Fruit fly (Drosophila melanogaster) whole organism, embryonic: ENCODE results near the gene dpr9.

Source experiments
- Aef1 ChIP-seq: fragments of 200-800 bp; sonication (Bioruptor generic); IDR thresholded peaks from 3 replicates; pipeline ENCODE4 v1.3.6; 2022; ENCODE audit warnings: missing biosample characterization, missing genetic modification characterization
- Atf3 ChIP-seq: fragments of 200-800 bp; sonication (Bioruptor generic); optimal IDR thresholded peaks from 3 replicates; lab custom pipeline; 2016; ENCODE audit warnings: missing biosample characterization, missing genetic modification characterization
- B-H1 ChIP-seq: fragments of 200-800 bp; sonication (Bioruptor generic); IDR thresholded peaks from 3 replicates; pipeline ENCODE4 v1.3.6; 2022; ENCODE audit warnings: missing biosample characterization, missing genetic modification characterization
- CG10267 ChIP-seq: fragments of 200-800 bp; sonication (Bioruptor generic); optimal IDR thresholded peaks from 2 replicates; lab custom pipeline; 2018; ENCODE audit warnings: missing biosample characterization, mild to moderate bottlenecking, missing genetic modification characterization, moderate library complexity
- CG11085 ChIP-seq: fragments of 200-800 bp; sonication (Bioruptor generic); IDR thresholded peaks from 2 replicates; pipeline ENCODE4 v1.3.6; 2022; ENCODE audit warnings: missing biosample characterization, missing genetic modification characterization
- CG11398 ChIP-seq: fragments of 200-800 bp; sonication (Bioruptor generic); optimal IDR thresholded peaks from 2 replicates; lab custom pipeline; 2016; ENCODE audit warnings: missing biosample characterization, missing genetic modification characterization
- CG11504 ChIP-seq: fragments of 200-800 bp; sonication (Bioruptor generic); optimal IDR thresholded peaks from 3 replicates; lab custom pipeline; 2019; ENCODE audit warnings: missing biosample characterization, mild to moderate bottlenecking, missing genetic modification characterization, moderate library complexity
- CG13123 ChIP-seq: fragments of 200-800 bp; sonication (Bioruptor generic); optimal IDR thresholded peaks from 2 replicates; lab custom pipeline; 2016; ENCODE audit warnings: missing biosample characterization, missing genetic modification characterization
- CG1529 ChIP-seq: fragments of 200-800 bp; sonication (Bioruptor generic); optimal IDR thresholded peaks from 3 replicates; lab custom pipeline; 2018; ENCODE audit warnings: missing biosample characterization, missing genetic modification characterization
- CG15479 ChIP-seq: fragments of 200-800 bp; sonication (Bioruptor generic); optimal IDR thresholded peaks from 3 replicates; lab custom pipeline; 2019; ENCODE audit warnings: missing biosample characterization, mild to moderate bottlenecking, missing genetic modification characterization, moderate library complexity
- CG15696 ChIP-seq: fragments of 200-800 bp; sonication (Bioruptor generic); optimal IDR thresholded peaks from 2 replicates; lab custom pipeline; 2019; ENCODE audit warnings: missing biosample characterization, mild to moderate bottlenecking, missing genetic modification characterization, moderate library complexity
- CG1603 ChIP-seq: fragments of 200-800 bp; sonication (Bioruptor generic); optimal IDR thresholded peaks from 2 replicates; lab custom pipeline; 2019; ENCODE audit warnings: missing biosample characterization, mild to moderate bottlenecking, missing genetic modification characterization, moderate library complexity
- CG17359 ChIP-seq: fragments of 200-800 bp; sonication (Bioruptor generic); optimal IDR thresholded peaks from 3 replicates; lab custom pipeline; 2018; ENCODE audit warnings: missing biosample characterization, mild to moderate bottlenecking, missing genetic modification characterization, moderate library complexity
- CG2678 ChIP-seq: fragments of 200-800 bp; sonication (Bioruptor generic); optimal IDR thresholded peaks from 3 replicates; lab custom pipeline; 2019; ENCODE audit warnings: missing biosample characterization, mild to moderate bottlenecking, missing genetic modification characterization, moderate library complexity
- CG34376 ChIP-seq: fragments of 200-800 bp; sonication (Bioruptor generic); optimal IDR thresholded peaks from 2 replicates; lab custom pipeline; 2018; ENCODE audit warnings: missing biosample characterization, mild to moderate bottlenecking, missing genetic modification characterization
- CG9437 ChIP-seq: fragments of 200-800 bp; sonication (Bioruptor generic); optimal IDR thresholded peaks from 2 replicates; lab custom pipeline; 2018; ENCODE audit warnings: missing biosample characterization, mild to moderate bottlenecking, missing genetic modification characterization
- Dip2 ChIP-seq: fragments of 200-800 bp; sonication (Bioruptor generic); IDR thresholded peaks from 2 replicates; pipeline ENCODE4 v1.3.6; 2022; ENCODE audit warnings: missing biosample characterization, missing genetic modification characterization
- E2f1 ChIP-seq: fragments of 200-800 bp; sonication (Bioruptor generic); IDR thresholded peaks from 2 replicates; pipeline ENCODE4 v1.3.6; 2022; ENCODE audit warnings: missing biosample characterization, missing genetic modification characterization
- Ets97D ChIP-seq: fragments of 200-800 bp; sonication (Bioruptor generic); optimal IDR thresholded peaks from 3 replicates; lab custom pipeline; 2016; ENCODE audit warnings: missing biosample characterization, missing genetic modification characterization
- Fer3 ChIP-seq: fragments of 200-800 bp; sonication (Bioruptor generic); optimal IDR thresholded peaks from 2 replicates; lab custom pipeline; 2018; ENCODE audit warnings: missing biosample characterization, mild to moderate bottlenecking, missing genetic modification characterization, moderate library complexity
- HHEX ChIP-seq: fragments of 200-800 bp; sonication (Bioruptor generic); optimal IDR thresholded peaks from 3 replicates; lab custom pipeline; 2017; ENCODE audit warnings: missing biosample characterization, mild to moderate bottlenecking, missing genetic modification characterization, missing genetic modification reagents
- HLH3B ChIP-seq: fragments of 200-800 bp; sonication (Bioruptor generic); IDR thresholded peaks from 2 replicates; pipeline ENCODE4 v1.3.6; 2022; ENCODE audit warnings: missing biosample characterization, missing genetic modification characterization
- Hr3 ChIP-seq: fragments of 200-800 bp; sonication (Bioruptor generic); optimal IDR thresholded peaks from 3 replicates; lab custom pipeline; 2016; ENCODE audit warnings: missing biosample characterization, missing genetic modification characterization
- Mrtf ChIP-seq: fragments of 200-800 bp; sonication (Bioruptor generic); IDR thresholded peaks from 3 replicates; pipeline ENCODE4 v1.3.6; 2022; ENCODE audit warnings: missing biosample characterization, missing genetic modification characterization
- Myb ChIP-seq: fragments of 200-800 bp; sonication (Bioruptor generic); optimal IDR thresholded peaks from 2 replicates; lab custom pipeline; 2016; ENCODE audit warnings: missing biosample characterization, missing genetic modification characterization
- NFAT ChIP-seq: fragments of 200-800 bp; sonication (Bioruptor generic); IDR thresholded peaks from 2 replicates; pipeline ENCODE4 v1.3.6; 2022; ENCODE audit warnings: missing biosample characterization, missing genetic modification characterization
- Neu2 ChIP-seq: fragments of 200-800 bp; sonication (Bioruptor generic); optimal IDR thresholded peaks from 3 replicates; lab custom pipeline; 2016; ENCODE audit warnings: missing biosample characterization, missing genetic modification characterization, borderline replicate concordance
- Nf-YB ChIP-seq: fragments of 200-800 bp; sonication (Bioruptor generic); optimal IDR thresholded peaks from 3 replicates; lab custom pipeline; 2019; ENCODE audit warnings: missing biosample characterization, mild to moderate bottlenecking, missing genetic modification characterization, moderate library complexity
- Opbp ChIP-seq: fragments of 200-800 bp; sonication (Bioruptor generic); IDR thresholded peaks from 3 replicates; pipeline ENCODE4 v1.3.6; 2022; ENCODE audit warnings: missing biosample characterization, missing genetic modification characterization; ENCODE audit not compliant: partially characterized antibody
- Rfx ChIP-seq: fragments of 200-800 bp; sonication (Bioruptor generic); IDR thresholded peaks from 2 replicates; pipeline ENCODE4 v1.3.6; 2022; ENCODE audit warnings: missing biosample characterization, missing genetic modification characterization
- Ssrp ChIP-seq: fragments of 200-800 bp; sonication (Bioruptor generic); optimal IDR thresholded peaks from 2 replicates; lab custom pipeline; 2018; ENCODE audit warnings: missing biosample characterization, mild to moderate bottlenecking, missing genetic modification characterization, moderate library complexity
- al ChIP-seq: fragments of 200-800 bp; sonication (Bioruptor generic); IDR thresholded peaks from 2 replicates; pipeline ENCODE4 v1.3.6; 2022; ENCODE audit warnings: missing biosample characterization, missing genetic modification characterization
- amos ChIP-seq: fragments of 200-800 bp; sonication (Bioruptor generic); IDR thresholded peaks from 2 replicates; pipeline ENCODE4 v1.3.6; 2022; ENCODE audit warnings: missing biosample characterization, missing genetic modification characterization; ENCODE audit not compliant: partially characterized antibody
- ase ChIP-seq: fragments of 200-800 bp; sonication (Bioruptor generic); IDR thresholded peaks from 3 replicates; pipeline ENCODE4 v1.3.6; 2022; ENCODE audit warnings: missing biosample characterization, missing genetic modification characterization
- bab2 ChIP-seq: fragments of 200-800 bp; sonication (Bioruptor generic); optimal IDR thresholded peaks from 2 replicates; lab custom pipeline; 2016; ENCODE audit warnings: missing biosample characterization, missing genetic modification characterization
- bowl ChIP-seq: fragments of 200-800 bp; sonication (Bioruptor generic); IDR thresholded peaks from 2 replicates; pipeline ENCODE4 v1.3.6; 2022; ENCODE audit warnings: missing biosample characterization, missing genetic modification characterization
- dan ChIP-seq: fragments of 200-800 bp; sonication (Bioruptor generic); IDR thresholded peaks from 2 replicates; pipeline ENCODE4 v1.3.6; 2022; ENCODE audit warnings: missing biosample characterization, missing genetic modification characterization
- dysf ChIP-seq: fragments of 200-800 bp; sonication (Bioruptor generic); IDR thresholded peaks from 3 replicates; pipeline ENCODE4 v1.3.6; 2022; ENCODE audit warnings: missing biosample characterization, missing genetic modification characterization
- exex ChIP-seq: fragments of 200-800 bp; sonication (Bioruptor generic); optimal IDR thresholded peaks from 4 replicates; lab custom pipeline; 2018; ENCODE audit warnings: missing biosample characterization, mild to moderate bottlenecking, missing genetic modification characterization, moderate library complexity
- ham ChIP-seq: fragments of 200-800 bp; sonication (Bioruptor generic); IDR thresholded peaks from 2 replicates; pipeline ENCODE4 v1.3.6; 2022; ENCODE audit warnings: missing biosample characterization, missing genetic modification characterization
- hb ChIP-seq: fragments of 200-800 bp; sonication (Bioruptor generic); IDR thresholded peaks from 3 replicates; pipeline ENCODE4 v1.3.6; 2022; ENCODE audit warnings: missing biosample characterization, missing genetic modification characterization; ENCODE audit not compliant: partially characterized antibody
- lola ChIP-seq, 3 experiments: fragments of >200 bp in 2 of 3; fragments of 200-800 bp in 1 of 3; sonication (Bioruptor generic) in 1 of 3; optimal IDR thresholded peaks; 2 replicates each; lab custom pipeline; 2017 to 2019; ENCODE audit warnings: missing biosample characterization in 3 of 3, missing genetic modification characterization in 3 of 3, mild to moderate bottlenecking in 1 of 3, moderate library complexity in 1 of 3
- nerfin-1 ChIP-seq: fragments of 200-800 bp; sonication (Bioruptor generic); optimal IDR thresholded peaks from 3 replicates; lab custom pipeline; 2019; ENCODE audit warnings: missing biosample characterization, mild to moderate bottlenecking, missing genetic modification characterization, moderate library complexity
- otp ChIP-seq: fragments of 200-800 bp; sonication (Bioruptor generic); IDR thresholded peaks from 3 replicates; pipeline ENCODE4, ENCODE4 v1.3.6; 2022; ENCODE audit warnings: missing biosample characterization, missing genetic modification characterization
- sens ChIP-seq: fragments of 200-800 bp; sonication (Bioruptor generic); peaks from one replicate; lab custom pipeline; 2016; ENCODE audit warnings: missing biosample characterization, missing genetic modification characterization
- sim ChIP-seq: fragments of 200-800 bp; sonication (Bioruptor generic); IDR thresholded peaks from 2 replicates; pipeline ENCODE4 v1.3.6; 2022; ENCODE audit warnings: missing biosample characterization, missing genetic modification characterization
- sqz ChIP-seq: fragments of 200-800 bp; sonication (Bioruptor generic); optimal IDR thresholded peaks from 3 replicates; lab custom pipeline; 2018; ENCODE audit warnings: missing biosample characterization, mild to moderate bottlenecking, missing genetic modification characterization
- tgo ChIP-seq: fragments of 200-800 bp; sonication (Bioruptor generic); IDR thresholded peaks from 3 replicates; pipeline ENCODE4 v1.3.6; 2022; ENCODE audit warnings: missing biosample characterization, missing genetic modification characterization
- vnd ChIP-seq: fragments of 200-800 bp; sonication (Bioruptor generic); IDR thresholded peaks from 3 replicates; pipeline ENCODE4 v1.3.6; 2022; ENCODE audit warnings: missing biosample characterization, missing genetic modification characterization; ENCODE audit not compliant: partially characterized antibody
- zen ChIP-seq: fragments of 200-800 bp; sonication (Bioruptor generic); optimal IDR thresholded peaks from 3 replicates; lab custom pipeline; 2018; ENCODE audit warnings: missing biosample characterization, mild to moderate bottlenecking, missing genetic modification characterization, moderate library complexity

The dpr9 gene

DNA sequence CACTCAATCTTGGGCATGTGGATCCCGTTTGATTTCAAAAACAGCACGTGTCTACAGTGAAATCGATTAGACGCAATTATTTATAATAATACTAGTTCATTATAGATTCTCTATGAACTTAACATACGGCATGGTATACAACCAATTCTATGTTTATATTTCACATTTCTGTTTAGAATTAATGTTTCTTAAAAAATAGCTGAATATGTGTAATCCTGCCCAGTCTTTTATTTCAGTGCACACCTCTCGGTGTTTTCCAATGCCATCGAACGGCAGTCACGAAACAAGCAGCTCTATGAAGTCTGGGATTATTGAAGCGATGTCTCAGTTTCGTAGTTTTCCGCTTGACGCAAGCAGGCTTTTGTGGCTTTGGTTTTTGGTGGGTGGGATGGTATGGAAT, 40.8 kb upstream of the dpr9 start (continued):
- TF ChIP-seq CG13123: no peak
- TF ChIP-seq bowl (GFP tag; lab: Robert Waterston, UW): no peak
- TF ChIP-seq tgo (GFP tag; lab: Robert Waterston, UW): peak; percentile 57; the same call in 2 of the 3 replicates
- no peak for TF ChIP-seq Atf3 (GFP tag; lab: Kevin White, UChicago)
- TF ChIP-seq Neu2 (GFP tag; lab: Kevin White, UChicago): no peak
- no peak for TF ChIP-seq Myb (GFP tag; lab: Kevin White, UChicago)
- TF ChIP-seq Nf-YB (GFP tag; lab: Kevin White, UChicago): no peak
- TF ChIP-seq Aef1 (GFP tag; lab: Robert Waterston, UW): no peak; the same call in 2 of the 3 replicates
- TF ChIP-seq exex (tag; lab: Kevin White, UChicago): no peak
- TF ChIP-seq bab2 (GFP tag; lab: Kevin White, UChicago): no peak
- TF ChIP-seq Dip2 (GFP tag; lab: Robert Waterston, UW): no peak
- no peak for TF ChIP-seq Ets97D
- TF ChIP-seq dysf: peak; percentile 52; the same call in 2 of the 3 replicates
- TF ChIP-seq amos (GFP tag; lab: Robert Waterston, UW): no peak
- no peak for TF ChIP-seq E2f1 (GFP tag; lab: Robert Waterston, UW)
- TF ChIP-seq CG1603: peak; percentile 59
- no peak for TF ChIP-seq ase
- TF ChIP-seq Fer3 (tag; lab: Kevin White, UChicago): peak; percentile 22
- no peak for TF ChIP-seq CG11085
- no peak for TF ChIP-seq B-H1 (GFP tag; lab: Robert Waterston, UW)
- no peak for TF ChIP-seq NFAT (GFP tag; lab: Robert Waterston, UW)
- TF ChIP-seq CG15696: no peak
- TF ChIP-seq Mrtf (GFP tag; lab: Robert Waterston, UW): no peak
- TF ChIP-seq ham: no peak
- no peak for TF ChIP-seq zen (tag; lab: Kevin White, UChicago)
- TF ChIP-seq CG34376 (GFP tag; lab: Kevin White, UChicago): no peak
- no peak for TF ChIP-seq al
- peak; percentile 54 for TF ChIP-seq Rfx (GFP tag; lab: Robert Waterston, UW)
- no peak for TF ChIP-seq vnd (GFP tag; lab: Robert Waterston, UW)
- TF ChIP-seq hb (GFP tag; lab: Robert Waterston, UW): no peak
- TF ChIP-seq CG11504 (tag; lab: Kevin White, UChicago): peak; percentile 69
- peak; percentile 64 for TF ChIP-seq CG2678 (tag; lab: Kevin White, UChicago)

- TF ChIP-seq sens (GFP tag; lab: Kevin White, UChicago) (peak; percentile 84), Opbp (GFP tag; lab: Robert Waterston, UW) (no peak), Ssrp (tag; lab: Kevin White, UChicago) (peak; percentile 44), CG17359 (tag; lab: Kevin White, UChicago) (peak; percentile 41), sim (GFP tag; lab: Robert Waterston, UW) (0 out of 2 replicates have a peak, but pooled peaks have one; percentile 3), vnd (GFP tag; lab: Robert Waterston, UW) (no peak), CG15479 (GFP tag; lab: Kevin White, UChicago) (no peak), otp (GFP tag; lab: Robert Waterston, UW) (no peak), HLH3B (GFP tag; lab: Robert Waterston, UW) (no peak), CG11398 (GFP tag; lab: Kevin White, UChicago) (no peak), sqz (GFP tag; lab: Kevin White, UChicago) (no peak), CG2678 (tag; lab: Kevin White, UChicago) (peak; percentile 63), CG1529 (GFP tag; lab: Kevin White, UChicago) (peak; percentile 36), Hr3 (GFP tag; lab: Kevin White, UChicago) (no peak), dan (no peak), CG9437 (GFP tag; lab: Kevin White, UChicago) (peak; percentile 40), HHEX (GFP tag; lab: Kevin White, UChicago) (no peak), CG11504 (tag; lab: Kevin White, UChicago) (peak; percentile 76), nerfin-1 (tag; lab: Kevin White, UChicago) (peak; percentile 41), lola (GFP tag; optimal IDR thresholded peaks at IDR 0.05; lab: Kevin White, UChicago) (peak in 1 of 3 experiments; percentile 49), CG10267 (tag; lab: Kevin White, UChicago) (peak; percentile 44)
Measured at dm6 chr3R:15114465-15115228, 37.6 kb upstream of the dpr9 start.
